Fruit fly (Drosophila melanogaster) whole organism, embryonic: ENCODE data around the gene CG10341.

Experiments used
- CG1024 ChIP-seq: fragments of 200-800 bp; sonication (Bioruptor generic); IDR thresholded peaks from 2 replicates; pipeline ENCODE4 v1.3.6; 2022; ENCODE audit warnings: missing biosample characterization, missing genetic modification characterization
- CG10654 ChIP-seq: fragments of 200-800 bp; sonication (Bioruptor generic); optimal IDR thresholded peaks from 2 replicates; lab custom pipeline; 2016; ENCODE audit warnings: missing biosample characterization, missing genetic modification characterization
- CG10979 ChIP-seq: fragments of 200-800 bp; sonication (Bioruptor generic); optimal IDR thresholded peaks from 2 replicates; lab custom pipeline; 2018; ENCODE audit warnings: missing biosample characterization, mild to moderate bottlenecking, missing genetic modification characterization, moderate library complexity
- CG11085 ChIP-seq: fragments of 200-800 bp; sonication (Bioruptor generic); IDR thresholded peaks from 2 replicates; pipeline ENCODE4 v1.3.6; 2022; ENCODE audit warnings: missing biosample characterization, missing genetic modification characterization
- CG12942 ChIP-seq: fragments of 200-800 bp; sonication (Bioruptor generic); optimal IDR thresholded peaks from 3 replicates; lab custom pipeline; 2016; ENCODE audit warnings: missing biosample characterization, missing genetic modification characterization
- CG13296 ChIP-seq: fragments of 200-800 bp; sonication (Bioruptor generic); optimal IDR thresholded peaks from 3 replicates; lab custom pipeline; 2018; ENCODE audit warnings: missing biosample characterization, mild to moderate bottlenecking, missing genetic modification characterization
- CG13624 ChIP-seq: fragments of 200-800 bp; sonication (Bioruptor generic); optimal IDR thresholded peaks from 2 replicates; lab custom pipeline; 2016; ENCODE audit warnings: missing biosample characterization, missing genetic modification characterization
- CG13775 ChIP-seq: fragments of 200-800 bp; sonication (Bioruptor generic); optimal IDR thresholded peaks from 3 replicates; lab custom pipeline; 2017; ENCODE audit warnings: missing biosample characterization, mild to moderate bottlenecking, missing genetic modification characterization
- CG15011 ChIP-seq: fragments of 200-800 bp; sonication (Bioruptor generic); optimal IDR thresholded peaks from 3 replicates; lab custom pipeline; 2018; ENCODE audit warnings: missing biosample characterization, mild to moderate bottlenecking, missing genetic modification characterization
- CG15073 ChIP-seq: fragments of 200-800 bp; sonication (Bioruptor generic); optimal IDR thresholded peaks from 2 replicates; lab custom pipeline; 2016; ENCODE audit warnings: missing biosample characterization, missing genetic modification characterization
- CG15269 ChIP-seq: fragments of 200-800 bp; sonication (Bioruptor generic); optimal IDR thresholded peaks from 2 replicates; lab custom pipeline; 2018; ENCODE audit warnings: missing biosample characterization, mild to moderate bottlenecking, missing genetic modification characterization, moderate library complexity
- CG16779 ChIP-seq: fragments of 200-800 bp; sonication (Bioruptor generic); IDR thresholded peaks from 2 replicates; pipeline ENCODE4 v1.3.6; 2022; ENCODE audit warnings: missing biosample characterization, missing genetic modification characterization
- CG16813 ChIP-seq: fragments of 200-800 bp; sonication (Bioruptor generic); IDR thresholded peaks from 3 replicates; pipeline ENCODE4 v1.3.6; 2022; ENCODE audit warnings: missing biosample characterization, missing genetic modification characterization; ENCODE audit not compliant: partially characterized antibody
- CG17568 ChIP-seq: fragments of 200-800 bp; sonication (Bioruptor generic); optimal IDR thresholded peaks from 2 replicates; lab custom pipeline; 2018; ENCODE audit warnings: missing biosample characterization, mild to moderate bottlenecking, missing genetic modification characterization, moderate library complexity
- CG17612 ChIP-seq: fragments of 200-800 bp; sonication (Bioruptor generic); IDR thresholded peaks from 2 replicates; pipeline ENCODE4 v1.3.6; 2022; ENCODE audit warnings: missing biosample characterization, missing genetic modification characterization
- CG17802 ChIP-seq: fragments of 200-800 bp; sonication (Bioruptor generic); optimal IDR thresholded peaks from 2 replicates; lab custom pipeline; 2018; ENCODE audit warnings: missing biosample characterization, mild to moderate bottlenecking, missing genetic modification characterization, moderate library complexity
- CG17829 ChIP-seq: fragments of 200-800 bp; optimal IDR thresholded peaks from 2 replicates; lab custom pipeline; 2019; ENCODE audit warnings: missing biosample characterization, mild to moderate bottlenecking, missing genetic modification characterization, moderate library complexity
- CG30020 ChIP-seq: fragments of 200-800 bp; optimal IDR thresholded peaks from 2 replicates; lab custom pipeline; 2019; ENCODE audit warnings: missing biosample characterization, mild to moderate bottlenecking, missing genetic modification characterization, moderate library complexity
- CG32767 ChIP-seq: fragments of 200-800 bp; sonication (Bioruptor generic); IDR thresholded peaks from 2 replicates; pipeline ENCODE4 v1.3.6; 2022; ENCODE audit warnings: missing biosample characterization, missing genetic modification characterization
- CG3847 ChIP-seq: fragments of 200-800 bp; sonication (Bioruptor generic); IDR thresholded peaks from 2 replicates; pipeline ENCODE4 v1.3.6; 2022; ENCODE audit warnings: missing biosample characterization, missing genetic modification characterization
- CG3995 ChIP-seq: fragments of 200-800 bp; sonication (Bioruptor generic); optimal IDR thresholded peaks from 3 replicates; lab custom pipeline; 2016; ENCODE audit warnings: missing biosample characterization, missing genetic modification characterization
- CG4328 ChIP-seq: fragments of 200-800 bp; sonication (Bioruptor generic); optimal IDR thresholded peaks from 3 replicates; lab custom pipeline; 2017; ENCODE audit warnings: missing biosample characterization, missing genetic modification reagents, missing genetic modification characterization
- CG6254 ChIP-seq: fragments of 200-800 bp; sonication (Bioruptor generic); optimal IDR thresholded peaks from 3 replicates; lab custom pipeline; 2017; ENCODE audit warnings: mild to moderate bottlenecking, missing biosample characterization, missing genetic modification reagents, missing genetic modification characterization
- CG6683 ChIP-seq: fragments of 200-800 bp; sonication (Bioruptor generic); optimal IDR thresholded peaks from 2 replicates; lab custom pipeline; 2017; ENCODE audit warnings: missing biosample characterization, mild to moderate bottlenecking, missing genetic modification characterization, missing genetic modification reagents
- CG7556 ChIP-seq: fragments of 200-800 bp; sonication (Bioruptor generic); optimal IDR thresholded peaks from 2 replicates; lab custom pipeline; 2017; ENCODE audit warnings: missing biosample characterization, mild to moderate bottlenecking, missing genetic modification characterization
- Deaf1 ChIP-seq: fragments of 200-800 bp; optimal IDR thresholded peaks from 3 replicates; lab custom pipeline; 2019; ENCODE audit warnings: missing biosample characterization, mild to moderate bottlenecking, missing genetic modification characterization, moderate library complexity
- Ets97D ChIP-seq: fragments of 200-800 bp; sonication (Bioruptor generic); optimal IDR thresholded peaks from 3 replicates; lab custom pipeline; 2016; ENCODE audit warnings: missing biosample characterization, missing genetic modification characterization
- Fer1 ChIP-seq: fragments of 200-800 bp; sonication (Bioruptor generic); optimal IDR thresholded peaks from 2 replicates; lab custom pipeline; 2017; ENCODE audit warnings: missing biosample characterization, mild to moderate bottlenecking, missing genetic modification characterization
- HmgD ChIP-seq: fragments of 200-800 bp; sonication (Bioruptor generic); optimal IDR thresholded peaks from 3 replicates; lab custom pipeline; 2016; ENCODE audit warnings: missing biosample characterization, missing genetic modification characterization
- Lpt ChIP-seq: fragments of >200 bp; optimal IDR thresholded peaks from 2 replicates; lab custom pipeline; 2018; ENCODE audit warnings: missing biosample characterization, missing genetic modification characterization
- Med ChIP-seq: fragments of 200-800 bp; sonication (Bioruptor generic); peaks from one replicate; lab custom pipeline; 2016; ENCODE audit warnings: missing biosample characterization, missing genetic modification characterization, mild to moderate bottlenecking, inconsistent platforms, moderate library complexity
- Neu2 ChIP-seq: fragments of 200-800 bp; sonication (Bioruptor generic); optimal IDR thresholded peaks from 3 replicates; lab custom pipeline; 2016; ENCODE audit warnings: missing biosample characterization, missing genetic modification characterization, borderline replicate concordance
- Scr ChIP-seq: fragments of 200-800 bp; sonication (Bioruptor generic); IDR thresholded peaks from 2 replicates; pipeline ENCODE4 v1.3.6; 2022; ENCODE audit warnings: missing biosample characterization, missing genetic modification characterization; ENCODE audit not compliant: partially characterized antibody
- aop ChIP-seq: fragments of 200-800 bp; sonication (Bioruptor generic); IDR thresholded peaks from 2 replicates; pipeline ENCODE4 v1.3.6; 2022; ENCODE audit warnings: missing biosample characterization, missing genetic modification characterization
- emc ChIP-seq: fragments of 200-800 bp; sonication (Bioruptor generic); optimal IDR thresholded peaks from 2 replicates; lab custom pipeline; 2016; ENCODE audit warnings: missing biosample characterization, missing genetic modification characterization
- esg ChIP-seq: fragments of 200-800 bp; sonication (Bioruptor generic); conservative IDR thresholded peaks from 2 replicates; pipeline ENCODE4 v1.3.6; 2022; ENCODE audit warnings: missing biosample characterization, missing genetic modification characterization
- fd64A ChIP-seq: fragments of 200-800 bp; sonication (Bioruptor generic); optimal IDR thresholded peaks from 3 replicates; lab custom pipeline; 2018; ENCODE audit warnings: missing biosample characterization, mild to moderate bottlenecking, missing genetic modification characterization
- fru ChIP-seq: fragments of >200 bp; optimal IDR thresholded peaks from 2 replicates; lab custom pipeline; 2017
- gcm2 ChIP-seq: fragments of 200-800 bp; sonication (Bioruptor generic); optimal IDR thresholded peaks from 2 replicates; lab custom pipeline; 2016; ENCODE audit warnings: missing biosample characterization, missing genetic modification characterization
- gfzf ChIP-seq: fragments of 200-800 bp; sonication (Bioruptor generic); optimal IDR thresholded peaks from 2 replicates; lab custom pipeline; 2016; ENCODE audit warnings: missing biosample characterization, mild to moderate bottlenecking, missing genetic modification characterization, moderate library complexity
- grau ChIP-seq: fragments of 200-800 bp; optimal IDR thresholded peaks from 3 replicates; lab custom pipeline; 2019; ENCODE audit warnings: missing biosample characterization, mild to moderate bottlenecking, missing genetic modification characterization, moderate library complexity
- gro ChIP-seq: fragments of 200-800 bp; sonication (Bioruptor generic); optimal IDR thresholded peaks from 2 replicates; lab custom pipeline; 2016; ENCODE audit warnings: missing biosample characterization, missing genetic modification characterization
- hb ChIP-seq: fragments of 200-800 bp; sonication (Bioruptor generic); IDR thresholded peaks from 3 replicates; pipeline ENCODE4 v1.3.6; 2022; ENCODE audit warnings: missing biosample characterization, missing genetic modification characterization; ENCODE audit not compliant: partially characterized antibody
- lola ChIP-seq, 3 experiments: fragments of >200 bp in 2 of 3; fragments of 200-800 bp in 1 of 3; sonication (Bioruptor generic) in 1 of 3; optimal IDR thresholded peaks; 2 replicates each; lab custom pipeline; 2017 to 2019; ENCODE audit warnings: missing biosample characterization in 3 of 3, missing genetic modification characterization in 3 of 3, mild to moderate bottlenecking in 1 of 3, moderate library complexity in 1 of 3
- odd ChIP-seq: fragments of 200-800 bp; sonication (Bioruptor generic); optimal IDR thresholded peaks from 2 replicates; lab custom pipeline; 2017; ENCODE audit warnings: missing biosample characterization, mild to moderate bottlenecking, missing genetic modification characterization
- org-1 ChIP-seq: fragments of 200-800 bp; sonication (Bioruptor generic); optimal IDR thresholded peaks from 2 replicates; lab custom pipeline; 2017; ENCODE audit warnings: missing biosample characterization, missing genetic modification characterization
- repo ChIP-seq: fragments of 200-800 bp; sonication (Bioruptor generic); optimal IDR thresholded peaks from 2 replicates; lab custom pipeline; 2016; ENCODE audit warnings: missing biosample characterization, missing genetic modification characterization
- run ChIP-seq: fragments of 200-800 bp; sonication (Bioruptor generic); optimal IDR thresholded peaks from 3 replicates; lab custom pipeline; 2018; ENCODE audit warnings: missing biosample characterization, mild to moderate bottlenecking, missing genetic modification characterization
- sqz ChIP-seq: fragments of 200-800 bp; sonication (Bioruptor generic); optimal IDR thresholded peaks from 3 replicates; lab custom pipeline; 2018; ENCODE audit warnings: missing biosample characterization, mild to moderate bottlenecking, missing genetic modification characterization
- ttk ChIP-seq: fragments of 200-800 bp; sonication (Bioruptor generic); IDR thresholded peaks from 2 replicates; pipeline ENCODE4 v2.1.2; 2022; ENCODE audit warnings: missing biosample characterization, missing genetic modification characterization
- vnd ChIP-seq: fragments of 200-800 bp; sonication (Bioruptor generic); IDR thresholded peaks from 3 replicates; pipeline ENCODE4 v1.3.6; 2022; ENCODE audit warnings: missing biosample characterization, missing genetic modification characterization; ENCODE audit not compliant: partially characterized antibody

Gene CG10341

dm6 chr2L:18705617-18706046 lies 7.1 kb downstream of the CG10341 start, which contains the start of gene Jwa (continued):
- TF ChIP-seq CG6254 (GFP tag; lab: Kevin White, UChicago) (peak; percentile 28), CG17612 (GFP tag; lab: Robert Waterston, UW) (peak; percentile 83), repo (peak; percentile 84), CG3995 (GFP tag; lab: Kevin White, UChicago) (peak; percentile 67), CG1024 (peak; percentile 87), CG13296 (peak; percentile 77), Ets97D (GFP tag; lab: Kevin White, UChicago) (peak; percentile 77), CG16779 (GFP tag; lab: Robert Waterston, UW) (peak; percentile 64), CG17568 (GFP tag; lab: Kevin White, UChicago) (peak; percentile 91), CG15269 (peak; percentile 81), hb (GFP tag; lab: Robert Waterston, UW) (peak; percentile 99), gfzf (GFP tag; lab: Kevin White, UChicago) (peak; percentile 12), odd (GFP tag; lab: Kevin White, UChicago) (peak; percentile 57), run (tag; lab: Kevin White, UChicago) (peak; percentile 31), Neu2 (peak; percentile 61), CG10654 (GFP tag; lab: Kevin White, UChicago) (peak; percentile 91), CG6683 (GFP tag; lab: Kevin White, UChicago) (peak; percentile 44), CG13775 (GFP tag; lab: Kevin White, UChicago) (peak; percentile 97), CG3847 (peak; percentile 96), esg (GFP tag; lab: Robert Waterston, UW) (peak; percentile 94), Med (GFP tag; lab: Kevin White, UChicago) (peak; percentile 98), Fer1 (GFP tag; lab: Kevin White, UChicago) (peak; percentile 79), Lpt (GFP tag; lab: Kevin White, UChicago) (no peak), CG32767 (peak; percentile 85), CG17829 (tag; lab: Kevin White, UChicago) (peak; percentile 89), gcm2 (peak; percentile 87), Deaf1 (tag; lab: Kevin White, UChicago) (peak; percentile 56), CG17802 (tag; lab: Kevin White, UChicago) (peak; percentile 47), CG30020 (peak; percentile 85), vnd (GFP tag; lab: Robert Waterston, UW) (peak; percentile 100), grau (peak; percentile 94), ttk (GFP tag; lab: Robert Waterston, UW) (peak; percentile 86), Scr (GFP tag; lab: Robert Waterston, UW) (peak; percentile 99), fd64A (no peak), CG4328 (GFP tag; lab: Kevin White, UChicago) (peak; percentile 66), sqz (no peak), fru (no peak), emc (GFP tag; lab: Kevin White, UChicago) (peak; percentile 62), aop (GFP tag; lab: Robert Waterston, UW) (peak; percentile 63), CG13624 (peak; percentile 87), CG11085 (GFP tag; lab: Robert Waterston, UW) (peak; percentile 90), lola (GFP tag; optimal IDR thresholded peaks at IDR 0.05; lab: Kevin White, UChicago) (peak in 1 of 3 experiments; percentile 95), HmgD (GFP tag; lab: Kevin White, UChicago) (peak; percentile 86), CG15073 (GFP tag; lab: Kevin White, UChicago) (peak; percentile 80), CG7556 (GFP tag; lab: Kevin White, UChicago) (peak; percentile 91), gro (peak; percentile 88), CG12942 (GFP tag; lab: Kevin White, UChicago) (peak; percentile 98), CG15011 (GFP tag; lab: Kevin White, UChicago) (no peak), CG10979 (tag; lab: Kevin White, UChicago) (peak; percentile 88), CG16813 (GFP tag; lab: Robert Waterston, UW) (peak; percentile 99), org-1 (GFP tag; lab: Kevin White, UChicago) (peak; percentile 87)
